Worm (Caenorhabditis elegans) whole organism, midembryonic: ENCODE data around the gene srsx-24.

ENCODE experiments used
- T22C8.4 ChIP-seq: fragments of 200-800 bp; sonication (Bioruptor generic); IDR thresholded peaks from 2 replicates; pipeline ENCODE4 v1.3.6; 2022; ENCODE audit warnings: missing genetic modification characterization, missing compliant biosample characterization
- cog-1 ChIP-seq: sonication (generic microtip); optimal IDR thresholded peaks from 2 replicates; lab custom pipeline; 2016; ENCODE audit warnings: missing genetic modification characterization, missing compliant biosample characterization
- flt-1 ChIP-seq: fragments of 200-800 bp; sonication (Bioruptor generic); IDR thresholded peaks from 2 replicates; pipeline ENCODE4 v1.3.6; 2022; ENCODE audit warnings: missing genetic modification characterization, missing compliant biosample characterization
- klf-2 ChIP-seq: fragments of 200-800 bp; sonication (Bioruptor generic); conservative IDR thresholded peaks from 2 replicates; pipeline ENCODE4 v1.3.6; 2022; ENCODE audit warnings: missing genetic modification reagents, missing genetic modification characterization, missing compliant biosample characterization
- med-1 ChIP-seq: sonication (generic microtip); optimal IDR thresholded peaks from 2 replicates; lab custom pipeline; 2017; ENCODE audit warnings: missing genetic modification characterization, mild to moderate bottlenecking, missing compliant biosample characterization, antibody characterized with exemption, missing genetic modification reagents; ENCODE audit not compliant: insufficient read depth
- ref-1 ChIP-seq: fragments of 200-800 bp; sonication (Bioruptor generic); conservative IDR thresholded peaks from 2 replicates; pipeline ENCODE4 v1.3.6; 2022; ENCODE audit warnings: missing genetic modification reagents, missing genetic modification characterization, missing compliant biosample characterization
- tab-1 ChIP-seq: fragments of 200-800 bp; sonication (Bioruptor generic); IDR thresholded peaks from 2 replicates; pipeline ENCODE4 v1.3.6; 2022; ENCODE audit warnings: missing genetic modification characterization, missing compliant biosample characterization
- ztf-23 ChIP-seq: fragments of 200-800 bp; sonication (Bioruptor generic); IDR thresholded peaks from 2 replicates; pipeline ENCODE4 v1.3.6; 2022; ENCODE audit warnings: missing genetic modification reagents, missing genetic modification characterization, missing compliant biosample characterization
- ztf-29 ChIP-seq: fragments of 200-800 bp; sonication (Bioruptor generic); IDR thresholded peaks from 2 replicates; pipeline ENCODE4 v1.3.6; 2022; ENCODE audit warnings: missing genetic modification reagents, missing genetic modification characterization, missing compliant biosample characterization

Gene srsx-24

DNA sequence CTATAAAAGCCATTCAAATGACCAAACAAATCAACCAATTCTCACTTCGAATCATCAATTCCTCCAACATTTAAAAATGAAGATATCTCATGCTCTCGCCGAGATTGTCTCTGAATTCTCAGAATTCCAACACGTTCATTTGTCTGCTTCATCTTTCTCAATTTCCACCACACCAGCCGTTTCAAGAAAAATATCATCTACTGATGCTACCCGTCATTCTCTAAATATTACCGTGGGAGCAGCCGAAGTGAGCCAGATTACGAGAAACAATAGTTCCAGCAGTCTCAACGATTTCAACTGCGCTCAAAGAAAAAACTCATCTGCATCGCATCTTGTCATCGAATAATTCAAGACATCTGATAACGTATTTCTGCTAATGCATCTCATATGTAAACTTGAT, 35.6 kb upstream of the srsx-24 start, which contains the start of gene F18E3.12:
Gene F18E3.12, plus strand, starts transcription at position 77 of the 400 bp plus-strand sequence.
- TF ChIP-seq ref-1 (GFP tag; lab: Robert Waterston, UW): no peak
- no peak for TF ChIP-seq klf-2
- TF ChIP-seq flt-1: no peak
- no peak for TF ChIP-seq ztf-23 (GFP tag; lab: Robert Waterston, UW)
- no peak for TF ChIP-seq ztf-29 (GFP tag; lab: Robert Waterston, UW)
- TF ChIP-seq T22C8.4: no peak
- TF ChIP-seq med-1 (GFP tag; lab: Kevin White, UChicago): no peak
- no peak for TF ChIP-seq cog-1 (tag; lab: Kevin White, UChicago)
- TF ChIP-seq tab-1 (GFP tag; lab: Robert Waterston, UW): no peak

DNA sequence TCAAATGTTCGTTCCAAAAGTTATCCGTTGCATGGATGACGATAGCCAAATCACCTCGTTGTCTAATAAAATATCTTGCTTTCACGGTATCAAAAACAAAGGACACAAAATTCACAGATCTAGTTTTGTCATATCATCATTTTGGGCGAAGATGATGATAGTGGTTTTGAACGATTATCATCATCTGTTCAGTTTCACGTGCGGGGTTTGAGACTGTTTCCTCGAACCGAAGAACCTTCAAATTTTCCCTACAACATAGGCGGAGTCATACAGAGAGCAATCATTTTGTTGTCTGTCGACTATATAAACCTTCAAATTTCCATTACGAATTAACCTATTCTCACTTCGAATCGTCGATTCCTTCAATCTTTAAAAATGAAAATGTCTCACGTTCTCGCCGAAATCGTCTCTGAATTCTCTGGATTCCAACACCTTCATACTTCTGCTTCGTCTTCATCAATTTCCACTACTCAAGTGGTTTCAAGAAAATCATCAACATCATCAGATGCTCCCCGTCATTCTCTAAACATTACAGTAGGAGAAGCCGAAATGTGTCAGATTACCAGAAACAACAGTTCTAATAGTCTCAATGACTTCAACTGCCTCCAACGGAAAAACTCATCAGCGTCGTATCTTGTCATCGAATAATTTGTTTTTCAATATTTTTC, 34.0 kb upstream of the srsx-24 start, which contains the start of gene F18E3.11:
Gene F18E3.11, plus strand, starts transcription at position 376 of the 668 bp plus-strand sequence.
- no peak for TF ChIP-seq ztf-29 (GFP tag; lab: Robert Waterston, UW)
- TF ChIP-seq flt-1: no peak
- TF ChIP-seq med-1 (GFP tag; lab: Kevin White, UChicago): no peak
- no peak for TF ChIP-seq tab-1 (GFP tag; lab: Robert Waterston, UW)
- no peak for TF ChIP-seq ref-1 (GFP tag; lab: Robert Waterston, UW)
- no peak for TF ChIP-seq cog-1 (tag; lab: Kevin White, UChicago)
- TF ChIP-seq T22C8.4: no peak
- no peak for TF ChIP-seq ztf-23 (GFP tag; lab: Robert Waterston, UW)
- TF ChIP-seq klf-2: no peak

DNA sequence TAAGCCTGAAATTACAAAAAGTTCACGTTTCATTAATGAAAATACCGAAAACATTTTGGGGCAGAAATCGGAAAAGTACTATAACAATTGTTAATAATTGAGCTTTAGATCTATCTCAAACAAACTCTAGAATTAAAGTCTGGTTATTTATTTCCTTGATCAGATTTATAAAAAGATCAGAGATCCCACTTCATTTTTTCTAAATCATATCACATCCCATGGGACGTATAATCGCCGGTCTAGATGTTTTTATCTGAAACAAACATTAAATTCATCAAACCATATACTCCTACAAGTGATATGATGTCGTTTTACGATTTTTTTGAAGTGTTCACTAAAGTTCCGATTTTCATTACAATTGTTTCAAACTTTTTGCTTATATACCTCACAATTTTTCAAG, 32.4 kb upstream of the srsx-24 start, which contains the start of gene str-41:
Gene str-41, plus strand, starts transcription at position 301 of the 400 bp plus-strand sequence.
- TF ChIP-seq klf-2: no peak
- TF ChIP-seq cog-1 (tag; lab: Kevin White, UChicago): no peak

DNA sequence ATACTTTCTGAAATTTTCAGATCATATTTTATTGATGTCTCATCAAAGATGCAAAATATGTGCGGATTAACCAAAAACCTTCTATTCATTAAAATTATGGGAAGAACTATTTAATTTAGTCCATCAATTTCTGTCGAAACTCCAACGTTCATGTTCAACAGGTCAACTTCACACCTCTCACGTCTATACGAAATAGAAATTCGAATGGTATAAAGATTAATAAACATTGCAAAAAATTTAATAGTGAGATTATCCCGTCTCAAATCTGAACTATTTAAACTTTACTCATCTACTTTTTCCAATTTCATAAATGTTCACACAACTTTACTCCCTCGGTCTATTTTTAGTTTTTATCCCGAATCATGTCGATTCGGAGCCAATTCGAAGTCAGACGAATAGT, 30.3 kb upstream of the srsx-24 start, which contains the start of gene R13D7.2:
Gene R13D7.2, plus strand, starts transcription at position 301 of the 400 bp plus-strand sequence.
- TF ChIP-seq flt-1 (no peak), med-1 (GFP tag; lab: Kevin White, UChicago) (no peak), cog-1 (tag; lab: Kevin White, UChicago) (no peak), ztf-23 (GFP tag; lab: Robert Waterston, UW) (no peak), ref-1 (GFP tag; lab: Robert Waterston, UW) (no peak), tab-1 (GFP tag; lab: Robert Waterston, UW) (no peak), T22C8.4 (no peak), klf-2 (no peak), ztf-29 (GFP tag; lab: Robert Waterston, UW) (no peak)

DNA sequence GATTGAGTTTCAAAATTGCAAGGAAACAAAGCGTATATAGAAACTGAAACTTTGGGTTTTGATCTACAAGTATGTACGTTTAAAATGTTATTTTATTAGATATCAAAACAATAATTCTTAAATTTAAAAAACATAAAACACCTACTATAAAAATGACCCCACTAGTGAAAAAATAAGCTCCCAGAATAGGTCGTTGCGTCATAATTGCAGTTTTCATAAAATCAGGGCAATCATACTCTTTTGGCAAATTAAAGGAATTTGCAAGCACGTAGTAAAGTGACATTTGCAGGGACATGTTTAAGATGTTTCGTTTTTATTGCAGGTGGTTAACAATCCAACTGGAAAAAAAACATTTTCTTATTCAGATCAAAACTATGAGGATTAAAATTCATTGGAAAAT, 29.2 kb upstream of the srsx-24 start, which contains the start of gene srt-6:
Gene srt-6, minus strand, starts transcription at position 295 of the 400 bp plus-strand sequence.
- TF ChIP-seq ztf-29 (GFP tag; lab: Robert Waterston, UW) (no peak), flt-1 (no peak), tab-1 (GFP tag; lab: Robert Waterston, UW) (no peak), med-1 (GFP tag; lab: Kevin White, UChicago) (no peak), ref-1 (GFP tag; lab: Robert Waterston, UW) (no peak), T22C8.4 (no peak), klf-2 (no peak), ztf-23 (GFP tag; lab: Robert Waterston, UW) (no peak)

DNA sequence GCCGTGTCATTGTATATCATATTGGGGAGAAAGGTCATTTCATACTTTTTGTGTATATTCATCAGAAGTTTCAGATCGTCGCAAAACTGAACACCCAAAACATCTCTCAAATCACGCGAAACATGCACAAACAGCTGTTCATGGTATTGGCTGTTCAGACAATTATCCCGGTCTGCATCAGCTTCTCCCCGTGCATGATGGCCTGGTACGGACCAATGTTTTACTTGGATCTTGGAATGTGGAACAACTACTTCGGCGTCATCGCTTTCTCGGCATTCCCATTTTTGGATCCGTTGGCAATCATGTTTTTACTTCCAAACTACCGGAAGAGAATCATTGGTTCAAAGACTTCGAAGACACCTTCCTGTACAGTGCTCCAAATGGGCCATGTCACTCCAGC, 24.2 kb upstream of the srsx-24 start:
- TF ChIP-seq ref-1 (GFP tag; lab: Robert Waterston, UW) (no peak), klf-2 (no peak), flt-1 (no peak), tab-1 (GFP tag; lab: Robert Waterston, UW) (no peak), cog-1 (tag; lab: Kevin White, UChicago) (no peak), ztf-23 (GFP tag; lab: Robert Waterston, UW) (no peak), med-1 (GFP tag; lab: Kevin White, UChicago) (no peak), ztf-29 (GFP tag; lab: Robert Waterston, UW) (no peak), T22C8.4 (no peak)

DNA sequence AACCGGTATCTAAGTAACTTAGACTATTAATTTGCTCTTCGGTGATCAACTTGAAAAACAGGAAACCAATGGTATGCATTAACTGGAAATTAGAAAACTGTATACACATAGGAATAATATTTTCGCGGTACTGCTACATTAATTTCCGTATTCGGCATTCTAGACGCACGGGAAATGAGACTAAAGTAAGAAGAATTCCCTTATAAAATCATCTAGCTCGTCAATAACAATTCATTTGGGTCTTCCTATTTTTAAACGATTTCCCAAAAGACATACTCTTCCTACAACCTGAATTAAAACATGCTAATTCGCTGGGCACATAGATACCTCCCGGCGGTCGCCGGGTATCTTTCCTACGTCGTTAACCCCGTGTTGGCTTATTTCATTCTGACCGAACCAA, 23.1 kb upstream of the srsx-24 start, which contains the start of gene srj-13:
Gene srj-13, plus strand, starts transcription at position 301 of the 400 bp plus-strand sequence.
- TF ChIP-seq ref-1 (GFP tag; lab: Robert Waterston, UW) (no peak), ztf-23 (GFP tag; lab: Robert Waterston, UW) (no peak), klf-2 (no peak)

DNA sequence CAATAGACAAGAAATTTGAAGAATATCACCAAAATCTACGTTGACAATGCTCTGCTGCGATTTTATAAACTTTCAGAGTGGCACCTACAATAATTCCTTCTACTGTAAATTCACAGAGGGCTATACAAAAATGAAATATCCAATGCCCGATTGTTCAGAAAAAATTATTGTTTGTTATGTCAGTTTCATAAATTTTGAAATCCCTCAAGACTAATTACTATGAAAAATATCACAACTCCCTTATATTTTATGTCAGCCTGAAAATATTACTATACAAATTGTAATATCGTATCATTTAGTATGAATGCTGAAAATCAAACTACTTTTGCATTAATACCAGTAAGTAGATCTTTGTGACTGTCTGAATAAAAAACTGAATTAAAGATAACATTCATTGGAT, 21.3 kb upstream of the srsx-24 start, which contains the start of gene srx-60:
Gene srx-60, plus strand, starts transcription at position 301 of the 400 bp plus-strand sequence.
- no peak for TF ChIP-seq ref-1 (GFP tag; lab: Robert Waterston, UW)
- TF ChIP-seq klf-2: no peak
- TF ChIP-seq T22C8.4: no peak
- no peak for TF ChIP-seq flt-1
- no peak for TF ChIP-seq cog-1 (tag; lab: Kevin White, UChicago)
- TF ChIP-seq tab-1 (GFP tag; lab: Robert Waterston, UW): no peak
- no peak for TF ChIP-seq ztf-23 (GFP tag; lab: Robert Waterston, UW)
- TF ChIP-seq med-1 (GFP tag; lab: Kevin White, UChicago): no peak
- TF ChIP-seq ztf-29 (GFP tag; lab: Robert Waterston, UW): no peak

DNA sequence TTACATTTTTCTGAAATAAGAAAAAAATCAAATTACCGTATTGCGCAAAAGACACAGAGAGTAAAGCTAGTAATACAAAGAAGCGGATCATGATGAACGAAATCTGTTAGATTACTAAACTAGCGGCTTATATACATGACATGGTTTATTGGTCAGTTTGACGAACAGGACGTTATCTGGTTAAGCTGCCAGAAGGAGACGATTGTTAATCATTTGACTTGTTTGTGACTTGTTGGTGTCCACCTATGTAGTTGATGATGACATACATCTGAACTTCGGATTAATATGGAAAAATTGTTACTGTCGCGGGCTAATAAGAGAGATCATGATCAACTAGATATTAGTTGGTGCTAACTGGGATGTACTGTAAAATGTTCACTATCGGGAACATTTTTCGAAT, 20.8 kb upstream of the srsx-24 start, which contains the start of gene cnc-9:
Gene cnc-9, minus strand, starts transcription at position 101 of the 400 bp plus-strand sequence.
- TF ChIP-seq ztf-23 (GFP tag; lab: Robert Waterston, UW) (no peak), T22C8.4 (no peak), flt-1 (no peak), ref-1 (GFP tag; lab: Robert Waterston, UW) (no peak), cog-1 (tag; lab: Kevin White, UChicago) (no peak), tab-1 (GFP tag; lab: Robert Waterston, UW) (no peak), klf-2 (no peak), med-1 (GFP tag; lab: Kevin White, UChicago) (no peak), ztf-29 (GFP tag; lab: Robert Waterston, UW) (no peak)
